Worm (Caenorhabditis elegans) whole organism, L4 larva: Measurements from ENCODE around the gene T27A1.3.

Experiments
- ceh-44 ChIP-seq: fragments of 200-800 bp; sonication (Bioruptor generic); IDR thresholded peaks from 2 replicates; pipeline ENCODE4 v1.3.6; 2022; ENCODE audit warnings: missing genetic modification reagents, missing genetic modification characterization, missing compliant biosample characterization
- lin-15B ChIP-seq: fragments of 150-350 bp; sonication (generic microtip); optimal IDR thresholded peaks from 3 replicates; lab custom pipeline; 2014; ENCODE audit warnings: missing biosample characterization, missing genetic modification characterization
- nhr-237 ChIP-seq: sonication (generic microtip); optimal IDR thresholded peaks from 2 replicates; lab custom pipeline; 2017; ENCODE audit warnings: missing biosample characterization, missing genetic modification characterization

DNA sequence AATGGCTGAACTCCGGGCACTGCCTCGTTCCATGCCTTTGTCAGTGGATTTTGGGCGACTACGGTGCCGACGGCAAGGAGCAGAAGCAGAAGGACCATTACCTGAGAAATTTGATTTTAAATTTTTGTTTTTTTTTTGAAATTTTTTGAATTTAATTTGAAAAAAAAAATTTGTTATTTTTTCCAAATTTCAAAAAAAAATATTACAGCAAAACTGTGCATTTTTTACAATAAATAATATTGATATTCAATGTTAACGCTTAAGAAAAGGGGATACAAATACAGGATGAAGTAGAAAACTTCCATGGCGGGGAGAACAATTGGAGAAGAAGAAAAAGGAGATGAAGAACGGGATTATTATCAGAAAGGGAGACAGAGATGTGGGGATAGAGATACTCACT lies 36.7 kb downstream of the T27A1.3 start, which contains the start of gene mlt-8:
- TF ChIP-seq lin-15B (no peak), nhr-237 (tag; lab: Kevin White, UChicago) (no peak), ceh-44 (no peak)
